Worm (Caenorhabditis elegans): ENCODE measurements around the gene ifb-2.

- no peak for TF ChIP-seq ztf-11 (tag; optimal IDR thresholded peaks at IDR 0.05)
- no peak for TF ChIP-seq C34B4.2 (tag; optimal IDR thresholded peaks at IDR 0.05)
- TF ChIP-seq elt-3 (tag; optimal IDR thresholded peaks at IDR 0.05): no peak
- TF ChIP-seq unc-130 (tag; optimal IDR thresholded peaks at IDR 0.05): no peak
- no peak for TF ChIP-seq elt-2 (tag; optimal IDR thresholded peaks at IDR 0.05)
- no peak for TF ChIP-seq nhr-19 (GFP tag; conservative IDR thresholded peaks at IDR 0.05)
- peak; percentile 85 for TF ChIP-seq fkh-10 (GFP tag; optimal IDR thresholded peaks at IDR 0.05)
- TF ChIP-seq ama-1 (optimal IDR thresholded peaks at IDR 0.05): no peak
- TF ChIP-seq isw-1 (GFP tag; IDR thresholded peaks at IDR 0.05): peak; percentile 58
- TF ChIP-seq unc-62 (GFP tag; optimal IDR thresholded peaks at IDR 0.05): no peak
- no peak for TF ChIP-seq lin-39 (tag; optimal IDR thresholded peaks at IDR 0.05)
- peak; percentile 49 for TF ChIP-seq lin-13 (GFP tag; optimal IDR thresholded peaks at IDR 0.05)
These were observed 24.9 kb upstream of the ifb-2 start for ce11 chrII:5725094-5725493.

Measured in whole organism, L1 larva.